Worm (Caenorhabditis elegans) whole organism, young adult: ENCODE measurements around the gene Y73C8C.4.

Experiments used
- B0019.2 ChIP-seq: fragments of 200-800 bp; sonication (Bioruptor generic); conservative IDR thresholded peaks from 2 replicates; pipeline ENCODE4 v1.3.6; 2022; ENCODE audit warnings: missing genetic modification reagents, missing genetic modification characterization, missing compliant biosample characterization
- ama-1 ChIP-seq, 3 experiments: fragments of 150-350 bp in 1 of 3; sonication (generic microtip) in 2 of 3; optimal IDR thresholded peaks; 2 replicates each; lab custom pipeline; 2014 to 2018; ENCODE audit warnings: missing biosample characterization in 2 of 3, missing genetic modification characterization in 2 of 3, missing genetic modification reagents in 2 of 3
- dpff-1 ChIP-seq: sonication (generic microtip); optimal IDR thresholded peaks from 2 replicates; lab custom pipeline; 2017; ENCODE audit warnings: mild to moderate bottlenecking, missing genetic modification characterization, missing compliant biosample characterization
- hlh-26 ChIP-seq: fragments of 200-800 bp; sonication (Bioruptor generic); conservative IDR thresholded peaks from 2 replicates; pipeline ENCODE4 v1.3.6; 2022; ENCODE audit warnings: missing genetic modification reagents, missing genetic modification characterization, missing compliant biosample characterization
- hmg-1.2 ChIP-seq: fragments of 200-800 bp; sonication (Bioruptor generic); IDR thresholded peaks from 2 replicates; pipeline ENCODE4 v1.3.6; 2022; ENCODE audit warnings: missing genetic modification reagents, missing genetic modification characterization, missing compliant biosample characterization
- nhr-120 ChIP-seq: fragments of 200-800 bp; sonication (Bioruptor generic); IDR thresholded peaks from 2 replicates; pipeline ENCODE4 v1.3.6; 2022; ENCODE audit warnings: missing genetic modification characterization, missing compliant biosample characterization
- somi-1 ChIP-seq: fragments of 200-800 bp; sonication (Bioruptor generic); optimal IDR thresholded peaks from 2 replicates; lab custom pipeline; 2018; ENCODE audit warnings: mild to moderate bottlenecking, missing genetic modification characterization, missing compliant biosample characterization
- tlf-1 ChIP-seq: fragments of 200-800 bp; sonication (Bioruptor generic); optimal IDR thresholded peaks from 2 replicates; lab custom pipeline; 2018; ENCODE audit warnings: mild to moderate bottlenecking, missing genetic modification characterization, missing compliant biosample characterization
- unc-130 ChIP-seq: sonication (generic microtip); optimal IDR thresholded peaks from 2 replicates; lab custom pipeline; 2016; ENCODE audit warnings: missing genetic modification reagents, missing genetic modification characterization, missing compliant biosample characterization
- unc-62 ChIP-seq: fragments of 150-350 bp; optimal IDR thresholded peaks from 2 replicates; lab custom pipeline; 2014; ENCODE audit warnings: missing biosample characterization, missing genetic modification reagents, missing genetic modification characterization
- ztf-26 ChIP-seq: sonication (generic microtip); optimal IDR thresholded peaks from 2 replicates; lab custom pipeline; 2017; ENCODE audit warnings: missing genetic modification characterization, missing compliant biosample characterization

ce11 chrV:3118167-3118566 lies 16.2 kb upstream of the Y73C8C.4 start, which contains the start of gene clec-210:
- TF ChIP-seq tlf-1 (GFP tag; lab: Kevin White, UChicago) (no peak), B0019.2 (GFP tag; lab: Robert Waterston, UW) (no peak), unc-130 (GFP tag; lab: Kevin White, UChicago) (no peak), hlh-26 (no peak), ama-1 (optimal IDR thresholded peaks at IDR 0.05; lab: Kevin White, UChicago) (no peak), ama-1 (GFP tag; optimal IDR thresholded peaks at IDR 0.05; lab: Kevin White, UChicago) (no peak), ztf-26 (tag; lab: Kevin White, UChicago) (no peak), nhr-120 (GFP tag; lab: Robert Waterston, UW) (no peak), hmg-1.2 (GFP tag; lab: Robert Waterston, UW) (no peak), dpff-1 (tag; lab: Kevin White, UChicago) (no peak), somi-1 (GFP tag; lab: Kevin White, UChicago) (no peak), unc-62 (no peak)
